Worm (Caenorhabditis elegans) whole organism, L4 larva: ENCODE data around the gene srw-91.

Source experiments
- F26F4.8 ChIP-seq: fragments of 200-800 bp; sonication (Bioruptor generic); conservative IDR thresholded peaks from 2 replicates; pipeline ENCODE4 v1.3.6; 2022; ENCODE audit warnings: missing genetic modification characterization, missing compliant biosample characterization
- nhr-237 ChIP-seq: sonication (generic microtip); optimal IDR thresholded peaks from 2 replicates; lab custom pipeline; 2017; ENCODE audit warnings: missing biosample characterization, missing genetic modification characterization
- pqm-1 ChIP-seq: sonication (generic microtip); optimal IDR thresholded peaks from 2 replicates; lab custom pipeline; 2017; ENCODE audit warnings: missing biosample characterization, missing genetic modification characterization
- snpc-4 ChIP-seq: fragments of 150-350 bp; optimal IDR thresholded peaks from 2 replicates; lab custom pipeline; 2014; ENCODE audit warnings: missing biosample characterization, missing genetic modification characterization
- spr-1 ChIP-seq: sonication (generic microtip); optimal IDR thresholded peaks from 2 replicates; lab custom pipeline; 2016; ENCODE audit warnings: mild to moderate bottlenecking, missing genetic modification characterization, missing compliant biosample characterization
- ztf-11 ChIP-seq: fragments of 150-350 bp; optimal IDR thresholded peaks from 2 replicates; lab custom pipeline; 2014; ENCODE audit warnings: missing biosample characterization, missing genetic modification characterization

- TF ChIP-seq nhr-237 (tag; lab: Kevin White, UChicago), result no peak
- no peak for TF ChIP-seq pqm-1 (tag; lab: Kevin White, UChicago)
- no peak for TF ChIP-seq ztf-11 (tag; lab: Kevin White, UChicago)
- TF ChIP-seq spr-1 (tag; lab: Kevin White, UChicago), result no peak
- no peak for TF ChIP-seq snpc-4 (tag; lab: Kevin White, UChicago)
- no peak for TF ChIP-seq F26F4.8 (GFP tag; lab: Robert Waterston, UW)
Observed at ce11 chrV:1642768-1643167, 37.9 kb downstream of the srw-91 start.
